Worm (Caenorhabditis elegans) whole organism, L4/young adult: ENCODE results near the gene T24A6.20.

ENCODE experiments used
- W03F9.2 ChIP-seq: fragments of 150-350 bp; optimal IDR thresholded peaks from 2 replicates; lab custom pipeline; 2014; ENCODE audit warnings: missing biosample characterization, missing genetic modification characterization
- dao-5 ChIP-seq: sonication (generic microtip); optimal IDR thresholded peaks from 2 replicates; lab custom pipeline; 2016; ENCODE audit warnings: missing genotype, missing genetic modification characterization, moderate library complexity, missing compliant biosample characterization
- him-1 ChIP-seq: sonication (generic microtip); optimal IDR thresholded peaks from 2 replicates; lab custom pipeline; 2016; ENCODE audit warnings: missing genotype, missing genetic modification reagents, missing genetic modification characterization, missing compliant biosample characterization

DNA sequence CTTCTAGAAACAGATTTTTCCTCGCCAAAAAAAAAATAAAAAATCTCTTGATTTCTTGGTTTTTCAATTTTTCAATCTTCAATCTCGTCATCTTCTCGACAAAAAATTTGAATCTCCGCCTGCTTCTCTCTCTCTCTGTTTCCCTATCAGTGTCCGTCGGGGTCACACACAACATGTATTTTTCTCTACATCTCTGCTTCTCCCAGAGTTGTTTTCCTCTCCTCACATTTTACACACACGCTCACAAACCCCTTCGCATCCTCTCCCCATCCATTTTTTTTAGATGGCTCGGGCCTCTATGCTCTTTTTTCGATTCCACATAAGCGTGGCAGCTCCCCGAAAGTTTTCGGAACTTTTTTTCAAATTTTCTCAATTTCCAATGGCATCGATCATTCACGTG, 26.9 kb downstream of the T24A6.20 start:
- TF ChIP-seq him-1 (tag; lab: Kevin White, UChicago) (no peak), W03F9.2 (peak; percentile 42), dao-5 (tag; lab: Kevin White, UChicago) (no peak)
